Fruit fly (Drosophila melanogaster) whole organism, prepupa: ENCODE measurements around the gene CG9662.

ENCODE experiments used
- Blimp-1 ChIP-seq: fragments of 200-800 bp; sonication (Bioruptor generic); optimal IDR thresholded peaks from 3 replicates; lab custom pipeline; 2017; ENCODE audit warnings: missing biosample characterization, missing genetic modification characterization, mild to moderate bottlenecking, moderate library complexity, missing genetic modification reagents
- CG10669 ChIP-seq: fragments of 200-800 bp; sonication (Bioruptor generic); optimal IDR thresholded peaks from 3 replicates; lab custom pipeline; 2018; ENCODE audit warnings: missing biosample characterization, mild to moderate bottlenecking, missing genetic modification characterization, moderate library complexity
- CG11294 ChIP-seq: fragments of 200-800 bp; sonication (Bioruptor generic); IDR thresholded peaks from 2 replicates; pipeline ENCODE4 v1.3.6; 2022; ENCODE audit warnings: missing biosample characterization, missing genetic modification characterization
- CG11762 ChIP-seq: fragments of 200-800 bp; sonication (Bioruptor generic); optimal IDR thresholded peaks from 3 replicates; lab custom pipeline; 2016; ENCODE audit warnings: missing biosample characterization, missing genetic modification characterization; ENCODE audit not compliant: insufficient read depth
- CG11902 ChIP-seq: fragments of 200-800 bp; sonication (Bioruptor generic); optimal IDR thresholded peaks from 3 replicates; lab custom pipeline; 2016; ENCODE audit warnings: missing biosample characterization, missing genetic modification characterization
- CG15336 ChIP-seq: fragments of 200-800 bp; sonication (Bioruptor generic); IDR thresholded peaks from 2 replicates; pipeline ENCODE4 v1.3.6; 2022; ENCODE audit warnings: missing biosample characterization, missing genetic modification characterization
- CG1621 ChIP-seq: fragments of 200-800 bp; sonication (Bioruptor generic); optimal IDR thresholded peaks from 3 replicates; lab custom pipeline; 2018; ENCODE audit warnings: missing biosample characterization, mild to moderate bottlenecking, missing genetic modification characterization
- CG34406 ChIP-seq: fragments of 200-800 bp; sonication (Bioruptor generic); optimal IDR thresholded peaks from 3 replicates; lab custom pipeline; 2016; ENCODE audit warnings: missing biosample characterization, missing genetic modification characterization
- CG3919 ChIP-seq: fragments of 200-800 bp; sonication (Bioruptor generic); optimal IDR thresholded peaks from 3 replicates; lab custom pipeline; 2016; ENCODE audit warnings: missing biosample characterization, missing genetic modification characterization
- CG4318 ChIP-seq: fragments of 200-800 bp; sonication (Bioruptor generic); optimal IDR thresholded peaks from 3 replicates; lab custom pipeline; 2017; ENCODE audit warnings: missing biosample characterization, mild to moderate bottlenecking, missing genetic modification characterization
- CG6163 ChIP-seq: fragments of 200-800 bp; sonication (Bioruptor generic); IDR thresholded peaks from 3 replicates; pipeline ENCODE4 v1.3.6; 2022; ENCODE audit warnings: missing biosample characterization, missing genetic modification characterization
- CG6276 ChIP-seq: fragments of 200-800 bp; sonication (Bioruptor generic); optimal IDR thresholded peaks from 2 replicates; lab custom pipeline; 2017; ENCODE audit warnings: missing biosample characterization, mild to moderate bottlenecking, missing genetic modification characterization
- CG6792 ChIP-seq: fragments of 200-800 bp; sonication (Bioruptor generic); optimal IDR thresholded peaks from 3 replicates; lab custom pipeline; 2016; ENCODE audit warnings: missing biosample characterization, missing genetic modification characterization
- CG6808 ChIP-seq: fragments of 200-800 bp; sonication (Bioruptor generic); optimal IDR thresholded peaks from 3 replicates; lab custom pipeline; 2017; ENCODE audit warnings: missing biosample characterization, missing genetic modification characterization, mild to moderate bottlenecking, moderate library complexity, missing genetic modification reagents
- CG7368 ChIP-seq: fragments of 200-800 bp; sonication (Bioruptor generic); optimal IDR thresholded peaks from 3 replicates; lab custom pipeline; 2016; ENCODE audit warnings: missing biosample characterization, missing genetic modification characterization
- CG8119 ChIP-seq: fragments of 200-800 bp; sonication (Bioruptor generic); IDR thresholded peaks from 3 replicates; pipeline ENCODE4 v1.3.6; 2022; ENCODE audit warnings: missing biosample characterization, missing genetic modification characterization
- CG8319 ChIP-seq: fragments of 200-800 bp; sonication (Bioruptor generic); optimal IDR thresholded peaks from 3 replicates; lab custom pipeline; 2016; ENCODE audit warnings: missing biosample characterization, missing genetic modification characterization
- CG8632 ChIP-seq: fragments of 200-800 bp; sonication (Bioruptor generic); optimal IDR thresholded peaks from 3 replicates; lab custom pipeline; 2016; ENCODE audit warnings: missing biosample characterization, missing genetic modification characterization
- CG9139 ChIP-seq: fragments of 200-800 bp; sonication (Bioruptor generic); optimal IDR thresholded peaks from 3 replicates; lab custom pipeline; 2017; ENCODE audit warnings: missing biosample characterization, mild to moderate bottlenecking, missing genetic modification characterization
- Eip75B ChIP-seq: fragments of 200-800 bp; sonication (Bioruptor generic); optimal IDR thresholded peaks from 3 replicates; lab custom pipeline; 2016; ENCODE audit warnings: missing biosample characterization, missing genetic modification characterization
- Eip78C ChIP-seq: fragments of 200-800 bp; sonication (Bioruptor generic); peaks from one replicate; lab custom pipeline; 2016; ENCODE audit warnings: missing biosample characterization, missing genetic modification characterization
- Eip93F ChIP-seq: fragments of 200-800 bp; sonication (Bioruptor generic); optimal IDR thresholded peaks from 2 replicates; lab custom pipeline; 2016; ENCODE audit warnings: missing biosample characterization, mild to moderate bottlenecking, missing genetic modification characterization
- Gug ChIP-seq: fragments of 200-800 bp; sonication (Bioruptor generic); IDR thresholded peaks from 2 replicates; pipeline ENCODE4 v1.3.6; 2022; ENCODE audit warnings: missing biosample characterization, missing genetic modification characterization
- Hr4 ChIP-seq: fragments of 200-800 bp; sonication (Bioruptor generic); optimal IDR thresholded peaks from 3 replicates; lab custom pipeline; 2016; ENCODE audit warnings: missing biosample characterization, missing genetic modification characterization
- Met ChIP-seq: fragments of 200-800 bp; sonication (Bioruptor generic); optimal IDR thresholded peaks from 3 replicates; lab custom pipeline; 2016; ENCODE audit warnings: missing biosample characterization, missing genetic modification characterization
- Smox ChIP-seq: fragments of 200-800 bp; sonication (Bioruptor generic); optimal IDR thresholded peaks from 3 replicates; lab custom pipeline; 2016; ENCODE audit warnings: missing biosample characterization, missing genetic modification characterization
- Sox102F ChIP-seq: fragments of 200-800 bp; sonication (Bioruptor generic); optimal IDR thresholded peaks from 2 replicates; lab custom pipeline; 2016; ENCODE audit warnings: missing biosample characterization, mild to moderate bottlenecking, missing genetic modification characterization
- Sox14 ChIP-seq: fragments of 200-800 bp; sonication (Bioruptor generic); optimal IDR thresholded peaks from 3 replicates; lab custom pipeline; 2016; ENCODE audit warnings: missing biosample characterization, missing genetic modification characterization
- achi ChIP-seq: fragments of 200-800 bp; sonication (Bioruptor generic); optimal IDR thresholded peaks from 3 replicates; lab custom pipeline; 2016; ENCODE audit warnings: missing biosample characterization, missing genetic modification characterization
- acj6 ChIP-seq: fragments of 200-800 bp; sonication (Bioruptor generic); optimal IDR thresholded peaks from 3 replicates; lab custom pipeline; 2016; ENCODE audit warnings: missing biosample characterization, missing genetic modification characterization
- dac ChIP-seq: fragments of 200-800 bp; sonication (Bioruptor generic); optimal IDR thresholded peaks from 2 replicates; lab custom pipeline; 2017; ENCODE audit warnings: missing biosample characterization, mild to moderate bottlenecking, missing genetic modification characterization
- dsx ChIP-seq: fragments of 200-800 bp; optimal IDR thresholded peaks from 3 replicates; lab custom pipeline; 2019; ENCODE audit warnings: missing biosample characterization, mild to moderate bottlenecking, missing genetic modification characterization, moderate library complexity; ENCODE audit not compliant: poor library complexity, severe bottlenecking
- esn ChIP-seq: fragments of 200-800 bp; sonication (Bioruptor generic); optimal IDR thresholded peaks from 2 replicates; lab custom pipeline; 2016; ENCODE audit warnings: missing biosample characterization, mild to moderate bottlenecking, missing genetic modification characterization, moderate library complexity
- fd85E ChIP-seq: fragments of 200-800 bp; sonication (Bioruptor generic); optimal IDR thresholded peaks from 3 replicates; lab custom pipeline; 2016; ENCODE audit warnings: missing biosample characterization, missing genetic modification characterization
- fkh ChIP-seq: fragments of 200-800 bp; sonication (Bioruptor generic); optimal IDR thresholded peaks from 3 replicates; lab custom pipeline; 2017; ENCODE audit warnings: missing biosample characterization, mild to moderate bottlenecking, missing genetic modification characterization, moderate library complexity
- net ChIP-seq: fragments of 200-800 bp; sonication (Bioruptor generic); optimal IDR thresholded peaks from 3 replicates; lab custom pipeline; 2016; ENCODE audit warnings: missing biosample characterization, missing genetic modification characterization
- pdm3 ChIP-seq: fragments of 200-800 bp; sonication (Bioruptor generic); optimal IDR thresholded peaks from 3 replicates; lab custom pipeline; 2016; ENCODE audit warnings: missing biosample characterization, missing genetic modification characterization
- salr ChIP-seq, 2 experiments: fragments of 200-800 bp; sonication (Bioruptor generic); optimal IDR thresholded peaks; 3 replicates each; lab custom pipeline; 2016 to 2018; ENCODE audit warnings: missing biosample characterization in 2 of 2, missing genetic modification characterization in 2 of 2, mild to moderate bottlenecking in 1 of 2
- spab ChIP-seq: fragments of 200-800 bp; sonication (Bioruptor generic); optimal IDR thresholded peaks from 2 replicates; lab custom pipeline; 2017; ENCODE audit warnings: missing biosample characterization, mild to moderate bottlenecking, missing genetic modification characterization, missing genetic modification reagents
- ss ChIP-seq, 2 experiments: fragments of 200-800 bp; sonication (Bioruptor generic); optimal IDR thresholded peaks; 2 replicates in 1 of 2; 3 replicates in 1 of 2; lab custom pipeline; 2017 to 2018; ENCODE audit warnings: mild to moderate bottlenecking in 2 of 2, missing biosample characterization in 2 of 2, missing genetic modification characterization in 2 of 2, moderate library complexity in 1 of 2
- svp ChIP-seq: fragments of 200-800 bp; sonication (Bioruptor generic); peaks from one replicate; lab custom pipeline; 2016; ENCODE audit warnings: missing biosample characterization, missing genetic modification characterization
- topi ChIP-seq: fragments of 200-800 bp; sonication (Bioruptor generic); optimal IDR thresholded peaks from 3 replicates; lab custom pipeline; 2016; ENCODE audit warnings: missing biosample characterization, missing genetic modification characterization
- vri ChIP-seq: fragments of 200-800 bp; sonication (Bioruptor generic); optimal IDR thresholded peaks from 3 replicates; lab custom pipeline; 2016; ENCODE audit warnings: missing biosample characterization, mild to moderate bottlenecking, missing genetic modification characterization

Gene CG9662

DNA sequence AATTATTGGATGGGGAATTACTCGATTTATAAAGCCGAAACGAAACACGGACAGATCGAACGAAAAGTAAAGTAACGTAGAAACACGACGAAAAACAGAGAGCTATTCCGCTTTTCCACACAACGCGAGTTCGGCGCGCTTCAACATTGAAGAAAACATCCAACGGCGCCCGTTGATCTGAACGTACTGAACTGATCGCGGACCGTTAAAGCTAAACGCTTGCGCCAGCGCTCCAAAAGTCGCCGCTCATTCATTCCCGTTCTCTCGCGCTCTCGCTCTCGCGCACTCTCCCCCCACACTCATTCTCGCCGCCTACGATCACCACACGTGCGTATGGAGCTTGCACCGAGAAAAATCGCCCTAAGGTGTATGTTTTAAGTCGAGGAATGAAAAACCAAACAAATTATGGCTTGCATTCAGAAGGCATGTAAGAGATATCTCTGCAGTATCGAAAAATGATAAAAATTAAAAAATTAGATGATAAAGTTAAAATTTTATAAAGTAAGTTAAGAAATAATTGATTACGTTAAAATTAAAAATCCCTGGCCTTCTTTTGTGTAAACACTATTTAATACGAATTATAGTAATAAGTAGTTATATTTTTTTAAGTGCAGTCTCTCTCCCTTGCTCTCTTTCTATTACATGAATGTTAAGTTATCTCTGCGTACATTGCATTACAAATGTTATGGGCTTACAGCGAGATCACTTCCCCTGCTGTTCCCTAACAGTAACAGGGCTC, 21.7 kb downstream of the CG9662 start, which contains the start of gene E23 (continued):
- peak; percentile 98 for TF ChIP-seq pdm3
- TF ChIP-seq CG6163 (GFP tag; lab: Robert Waterston, UW) = peak; percentile 98
- TF ChIP-seq ss (GFP tag; optimal IDR thresholded peaks at IDR 0.05; lab: Kevin White, UChicago) = peak; percentile 96 to 97
- peak; percentile 90 for TF ChIP-seq Blimp-1 (GFP tag; lab: Kevin White, UChicago)
- TF ChIP-seq CG11294 = peak; percentile 95
- TF ChIP-seq Smox = peak; percentile 98
- peak; percentile 97 for TF ChIP-seq dsx
- peak; percentile 95 for TF ChIP-seq CG6808
- peak; percentile 98 for TF ChIP-seq Sox102F (GFP tag; lab: Kevin White, UChicago)
- TF ChIP-seq Eip75B (GFP tag; lab: Kevin White, UChicago) = peak; percentile 98
- TF ChIP-seq acj6 (GFP tag; lab: Kevin White, UChicago) = peak; percentile 99
- TF ChIP-seq svp (GFP tag; lab: Kevin White, UChicago) = peak; percentile 99
- peak; percentile 98 for TF ChIP-seq Gug (GFP tag; lab: Robert Waterston, UW)
- TF ChIP-seq CG11762 = peak; percentile 97
- peak; percentile 93 to 99 for TF ChIP-seq salr (GFP tag; optimal IDR thresholded peaks at IDR 0.05; lab: Kevin White, UChicago)
- TF ChIP-seq Hr4 (GFP tag; lab: Kevin White, UChicago) = peak; percentile 98
- TF ChIP-seq CG6276 (GFP tag; lab: Kevin White, UChicago) = peak; percentile 99
- TF ChIP-seq esn = peak; percentile 99
- peak; percentile 99 for TF ChIP-seq CG8119 (GFP tag; lab: Robert Waterston, UW)
- peak; percentile 98 for TF ChIP-seq fkh (GFP tag; lab: Kevin White, UChicago)
- TF ChIP-seq net (GFP tag; lab: Kevin White, UChicago) = peak; percentile 99
- TF ChIP-seq CG11902 = peak; percentile 92
- peak; percentile 98 for TF ChIP-seq CG3919 (GFP tag; lab: Kevin White, UChicago)
- TF ChIP-seq CG8319 (GFP tag; lab: Kevin White, UChicago) = peak; percentile 96
- TF ChIP-seq CG1621 (tag; lab: Kevin White, UChicago) = peak; percentile 94
- peak; percentile 97 for TF ChIP-seq CG10669 (GFP tag; lab: Kevin White, UChicago)
- TF ChIP-seq Eip93F (GFP tag; lab: Kevin White, UChicago) = peak; percentile 97
- peak; percentile 94 for TF ChIP-seq CG9139 (GFP tag; lab: Kevin White, UChicago)

DNA sequence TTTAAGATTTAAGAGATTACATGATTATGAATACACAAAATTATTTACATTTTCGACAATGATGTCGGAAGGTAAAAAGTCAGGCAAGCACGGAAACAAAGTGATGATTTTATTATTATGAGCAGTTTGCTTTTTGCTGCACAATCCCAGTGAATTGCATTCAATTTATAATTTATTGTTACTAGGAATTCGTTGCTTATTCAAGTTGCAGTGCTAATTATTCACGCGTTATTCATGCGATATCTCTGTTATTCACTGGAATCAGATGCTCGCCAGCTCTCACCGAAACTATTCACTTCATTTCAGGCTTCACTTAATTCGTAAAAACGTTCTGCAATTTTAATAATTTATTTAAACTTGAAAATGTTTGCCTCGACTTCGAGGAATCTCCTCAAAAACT, 22.7 kb downstream of the CG9662 start:
- TF ChIP-seq achi (GFP tag; lab: Kevin White, UChicago) (no peak), dsx (no peak), CG4318 (GFP tag; lab: Kevin White, UChicago) (no peak), svp (GFP tag; lab: Kevin White, UChicago) (peak; percentile 54)

DNA sequence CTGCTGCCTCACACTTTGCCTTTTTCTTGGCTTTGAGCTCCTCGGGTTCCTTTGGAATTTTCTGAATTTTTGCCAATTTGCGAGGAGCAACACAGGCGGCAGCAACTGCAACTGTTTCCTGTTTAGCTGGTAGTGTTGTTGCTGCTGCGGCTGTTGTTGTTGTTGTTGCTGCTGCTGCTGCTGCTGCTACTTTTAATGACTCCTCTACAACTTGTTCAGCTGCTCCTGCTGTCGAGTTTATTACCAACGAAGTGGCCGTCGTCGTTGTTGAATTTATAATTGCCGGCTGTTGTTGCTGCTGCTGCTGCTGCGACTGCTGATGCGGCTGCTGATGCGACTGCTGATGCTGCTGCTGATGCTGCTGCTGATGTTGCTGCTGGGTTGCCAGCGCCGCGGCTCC, 23.6 kb downstream of the CG9662 start:
- peak; percentile 80 for TF ChIP-seq dsx
- TF ChIP-seq Eip78C (GFP tag; lab: Kevin White, UChicago) = peak; percentile 61
- TF ChIP-seq CG7368 = no peak
- TF ChIP-seq pdm3 = no peak
- no peak for TF ChIP-seq Eip93F (GFP tag; lab: Kevin White, UChicago)
- TF ChIP-seq achi (GFP tag; lab: Kevin White, UChicago) = no peak

DNA sequence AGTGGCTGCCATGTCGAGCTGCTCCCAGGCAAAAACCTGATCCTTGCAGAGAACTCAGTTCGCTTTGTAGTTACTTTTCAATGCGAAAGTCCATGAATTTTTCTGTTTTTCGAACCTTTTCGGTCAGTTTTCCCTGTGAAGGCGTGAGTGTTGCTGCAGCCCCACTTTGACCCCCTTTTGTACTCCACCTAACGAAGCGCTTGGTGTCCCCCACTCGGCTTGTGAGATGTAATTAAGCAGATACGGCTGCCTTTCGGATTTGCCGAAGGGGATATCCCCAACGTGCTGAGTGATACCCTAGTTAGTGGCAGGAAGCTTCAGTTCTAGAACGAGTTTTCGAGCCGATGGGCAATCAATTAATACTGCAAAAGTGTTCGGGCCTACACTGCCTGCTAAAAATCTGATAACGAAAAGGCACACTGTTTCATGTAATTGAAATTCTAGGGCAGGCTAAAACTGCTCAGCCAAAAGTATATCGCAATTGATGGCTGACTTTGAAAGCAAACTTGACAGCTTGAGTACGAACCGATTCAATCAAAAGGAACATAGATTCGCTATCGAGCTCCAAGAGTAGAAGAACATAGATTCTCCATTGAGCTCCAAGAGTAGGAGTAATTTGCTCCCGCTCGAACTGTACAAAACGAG, 24.8 kb downstream of the CG9662 start:
- no peak for TF ChIP-seq fd85E (GFP tag; lab: Kevin White, UChicago)
- peak; percentile 25 for TF ChIP-seq Eip75B (GFP tag; lab: Kevin White, UChicago)
- peak; percentile 36 for TF ChIP-seq CG6792 (GFP tag; lab: Kevin White, UChicago)
- TF ChIP-seq vri (GFP tag; lab: Kevin White, UChicago) = no peak
- TF ChIP-seq CG3919 (GFP tag; lab: Kevin White, UChicago) = peak; percentile 52
- no peak for TF ChIP-seq Gug (GFP tag; lab: Robert Waterston, UW)
- peak; percentile 45; the same call in 2 of the 3 replicates for TF ChIP-seq CG6163 (GFP tag; lab: Robert Waterston, UW)
- TF ChIP-seq dac (GFP tag; lab: Kevin White, UChicago) = no peak
- TF ChIP-seq CG34406 (GFP tag; lab: Kevin White, UChicago) = peak; percentile 5
- TF ChIP-seq ss (GFP tag; optimal IDR thresholded peaks at IDR 0.05; lab: Kevin White, UChicago) = peak; percentile 72 to 77
- peak; percentile 4 for TF ChIP-seq CG9139 (GFP tag; lab: Kevin White, UChicago)
- peak; percentile 30 for TF ChIP-seq Met (GFP tag; lab: Kevin White, UChicago)
- TF ChIP-seq topi (GFP tag; lab: Kevin White, UChicago) = peak; percentile 36
- TF ChIP-seq spab = peak; percentile 52
- no peak for TF ChIP-seq CG15336
- no peak for TF ChIP-seq CG8632 (GFP tag; lab: Kevin White, UChicago)
- peak; percentile 27 for TF ChIP-seq Sox14
- peak; percentile 27 for TF ChIP-seq acj6 (GFP tag; lab: Kevin White, UChicago)
- TF ChIP-seq Hr4 (GFP tag; lab: Kevin White, UChicago) = no peak
- TF ChIP-seq CG7368 = no peak
